Worm (Caenorhabditis elegans) whole organism, L2 larva: Measurements from ENCODE around the gene F15B10.3.

ENCODE experiments used
- alr-1 ChIP-seq: fragments of 150-350 bp; optimal IDR thresholded peaks from 2 replicates; lab custom pipeline; 2014; ENCODE audit warnings: missing biosample characterization, missing genetic modification characterization
- aly-2 ChIP-seq: fragments of 150-350 bp; optimal IDR thresholded peaks from 2 replicates; lab custom pipeline; 2014; ENCODE audit warnings: missing biosample characterization, missing genetic modification characterization
- ama-1 ChIP-seq: fragments of 150-350 bp; optimal IDR thresholded peaks from 2 replicates; lab custom pipeline; 2018; ENCODE audit warnings: inconsistent platforms
- blmp-1 ChIP-seq: sonication (generic microtip); optimal IDR thresholded peaks from 2 replicates; lab custom pipeline; 2017; ENCODE audit warnings: missing genetic modification characterization, mild to moderate bottlenecking, missing compliant biosample characterization, antibody characterized with exemption, moderate library complexity; ENCODE audit not compliant: insufficient read depth
- elt-1 ChIP-seq: fragments of 150-350 bp; optimal IDR thresholded peaks from 2 replicates; lab custom pipeline; 2014; ENCODE audit warnings: missing biosample characterization, missing genetic modification characterization
- elt-3 ChIP-seq: sonication (generic microtip); optimal IDR thresholded peaks from 2 replicates; lab custom pipeline; 2017; ENCODE audit warnings: missing biosample characterization, missing genetic modification characterization
- lin-13 ChIP-seq: fragments of 150-350 bp; optimal IDR thresholded peaks from 2 replicates; lab custom pipeline; 2014; ENCODE audit warnings: missing biosample characterization, missing genetic modification reagents, missing genetic modification characterization
- mab-5 ChIP-seq: fragments of 150-350 bp; optimal IDR thresholded peaks from 2 replicates; lab custom pipeline; 2014; ENCODE audit warnings: missing biosample characterization, missing genetic modification characterization
- mbf-1 ChIP-seq: sonication (generic microtip); optimal IDR thresholded peaks from 2 replicates; lab custom pipeline; 2017; ENCODE audit warnings: missing biosample characterization, missing genetic modification characterization
- mdl-1 ChIP-seq, 2 experiments: fragments of 150-350 bp in 1 of 2; sonication (generic microtip) in 1 of 2; optimal IDR thresholded peaks; 2 replicates each; lab custom pipeline; 2017; ENCODE audit warnings: missing biosample characterization in 2 of 2, missing genetic modification characterization in 2 of 2
- nhr-10 ChIP-seq: sonication (generic microtip); optimal IDR thresholded peaks from 2 replicates; lab custom pipeline; 2017; ENCODE audit warnings: missing biosample characterization, missing genetic modification characterization
- nhr-11 ChIP-seq: fragments of 150-350 bp; optimal IDR thresholded peaks from 2 replicates; lab custom pipeline; 2014; ENCODE audit warnings: missing biosample characterization, missing genetic modification characterization
- skn-1 ChIP-seq: sonication (generic microtip); optimal IDR thresholded peaks from 2 replicates; lab custom pipeline; 2017; ENCODE audit warnings: missing biosample characterization, missing genetic modification characterization
- unc-39 ChIP-seq: fragments of 150-350 bp; optimal IDR thresholded peaks from 2 replicates; lab custom pipeline; 2014; ENCODE audit warnings: missing biosample characterization, missing genetic modification characterization

DNA sequence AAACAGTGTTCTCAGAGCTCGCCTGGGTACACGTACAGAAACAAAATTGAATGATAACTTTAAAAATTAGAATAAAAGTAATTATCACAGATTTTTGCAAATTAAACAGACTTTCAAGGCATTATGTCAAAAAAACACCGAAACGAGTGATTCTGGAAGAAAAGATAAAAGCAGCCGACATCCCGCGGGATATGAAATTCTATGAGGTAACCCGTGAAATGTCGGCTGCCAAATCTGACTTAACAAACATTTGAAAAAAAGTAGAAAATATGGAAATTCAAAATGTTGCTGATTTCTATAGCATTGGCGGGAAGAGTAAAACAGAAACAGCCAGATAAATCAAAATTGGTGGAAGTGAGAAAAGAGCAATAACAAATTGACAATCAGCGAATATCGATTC lies 36.9 kb upstream of the F15B10.3 start:
- TF ChIP-seq unc-39 (no peak), lin-13 (GFP tag; lab: Kevin White, UChicago) (no peak), alr-1 (no peak), mdl-1 (tag; optimal IDR thresholded peaks at IDR 0.05; lab: Kevin White, UChicago) (no peak), skn-1 (tag; lab: Kevin White, UChicago) (no peak), nhr-10 (tag; lab: Kevin White, UChicago) (no peak), nhr-11 (tag; lab: Kevin White, UChicago) (no peak), mbf-1 (no peak), aly-2 (tag; lab: Kevin White, UChicago) (no peak), ama-1 (no peak), blmp-1 (no peak), mab-5 (no peak), elt-3 (tag; lab: Kevin White, UChicago) (no peak), elt-1 (tag; lab: Kevin White, UChicago) (no peak)
